Worm (Caenorhabditis elegans) whole organism, L1 larva: ENCODE data around the gene dpy-19.

Source experiments
- ama-1 ChIP-seq: fragments of 150-350 bp; optimal IDR thresholded peaks from 2 replicates; lab custom pipeline; 2014
- ceh-82 ChIP-seq, 3 experiments: fragments of 150-350 bp in 1 of 3; sonication (generic microtip) in 2 of 3; optimal IDR thresholded peaks; 2 replicates each; lab custom pipeline; 2014 to 2017; ENCODE audit warnings: missing biosample characterization in 3 of 3, missing genetic modification characterization in 3 of 3
- ces-1 ChIP-seq: fragments of 150-350 bp; optimal IDR thresholded peaks from 2 replicates; lab custom pipeline; 2014; ENCODE audit warnings: missing biosample characterization, missing genetic modification reagents, missing genetic modification characterization
- dpl-1 ChIP-seq, 3 experiments: fragments of 150-350 bp in 2 of 3; sonication (generic microtip) in 1 of 3; optimal IDR thresholded peaks; 2 replicates each; lab custom pipeline; 2014 to 2017; ENCODE audit warnings: missing biosample characterization in 3 of 3, missing genetic modification characterization in 3 of 3, missing genetic modification reagents in 3 of 3
- efl-1 ChIP-seq, 4 experiments: fragments of 150-350 bp; optimal IDR thresholded peaks in 3 of 4; peaks in 1 of 4; 1 replicate in 1 of 4; 2 replicates in 3 of 4; lab custom pipeline; 2014; ENCODE audit warnings: missing biosample characterization in 2 of 4, missing genetic modification characterization in 2 of 4, missing genetic modification reagents in 2 of 4
- ztf-4 ChIP-seq: fragments of 150-350 bp; optimal IDR thresholded peaks from 2 replicates; lab custom pipeline; 2014; ENCODE audit warnings: missing biosample characterization, missing genetic modification characterization

ce11 chrIII:8667382-8667781 is at the start of gene dpy-19:
- TF ChIP-seq ceh-82 (tag; optimal IDR thresholded peaks at IDR 0.05; lab: Kevin White, UChicago) (no peak), ces-1 (GFP tag; lab: Kevin White, UChicago) (no peak), dpl-1 (GFP tag; optimal IDR thresholded peaks at IDR 0.05; lab: Kevin White, UChicago) (no peak), efl-1 (optimal IDR thresholded peaks at IDR 0.05; lab: Kevin White, UChicago) (no peak), efl-1 (GFP tag; optimal IDR thresholded peaks at IDR 0.05 in 1 of 2; lab: Kevin White, UChicago) (no peak), ztf-4 (tag; lab: Kevin White, UChicago) (no peak), ama-1 (lab: Kevin White, UChicago) (no peak)
